Fruit fly (Drosophila melanogaster) whole organism, embryonic: ENCODE data around the gene CG12112.
A peak's percentile ranks its signal among the peaks of the same experiment; 100 is the strongest.

Source experiments
- Ada2b ChIP-seq: fragments of 200-800 bp; sonication (Bioruptor generic); IDR thresholded peaks from 2 replicates; pipeline ENCODE4 v1.3.6; 2022; ENCODE audit warnings: missing biosample characterization, missing genetic modification characterization
- BtbVII ChIP-seq: fragments of 200-800 bp; sonication (Bioruptor generic); optimal IDR thresholded peaks from 3 replicates; lab custom pipeline; 2017; ENCODE audit warnings: missing biosample characterization, mild to moderate bottlenecking, missing genetic modification characterization
- CG10543 ChIP-seq: fragments of 200-800 bp; sonication (Bioruptor generic); optimal IDR thresholded peaks from 3 replicates; lab custom pipeline; 2017; ENCODE audit warnings: missing biosample characterization, mild to moderate bottlenecking, missing genetic modification characterization, moderate library complexity
- CG11085 ChIP-seq: fragments of 200-800 bp; sonication (Bioruptor generic); IDR thresholded peaks from 2 replicates; pipeline ENCODE4 v1.3.6; 2022; ENCODE audit warnings: missing biosample characterization, missing genetic modification characterization
- CG11093 ChIP-seq: fragments of 200-800 bp; sonication (Bioruptor generic); IDR thresholded peaks from 3 replicates; pipeline ENCODE4 v1.3.6; 2022; ENCODE audit warnings: missing biosample characterization, missing genetic modification characterization
- CG11504 ChIP-seq: fragments of 200-800 bp; sonication (Bioruptor generic); optimal IDR thresholded peaks from 3 replicates; lab custom pipeline; 2019; ENCODE audit warnings: missing biosample characterization, mild to moderate bottlenecking, missing genetic modification characterization, moderate library complexity
- CG11695 ChIP-seq: fragments of 200-800 bp; sonication (Bioruptor generic); IDR thresholded peaks from 3 replicates; pipeline ENCODE4 v1.3.6; 2022; ENCODE audit warnings: missing biosample characterization, missing genetic modification characterization
- CG12299 ChIP-seq: fragments of 200-800 bp; sonication (Bioruptor generic); optimal IDR thresholded peaks from 2 replicates; lab custom pipeline; 2018; ENCODE audit warnings: missing biosample characterization, mild to moderate bottlenecking, missing genetic modification characterization
- CG12659 ChIP-seq: fragments of 200-800 bp; sonication (Bioruptor generic); optimal IDR thresholded peaks from 3 replicates; lab custom pipeline; 2017; ENCODE audit warnings: mild to moderate bottlenecking, missing biosample characterization, missing genetic modification reagents, missing genetic modification characterization
- CG13123 ChIP-seq: fragments of 200-800 bp; sonication (Bioruptor generic); optimal IDR thresholded peaks from 2 replicates; lab custom pipeline; 2016; ENCODE audit warnings: missing biosample characterization, missing genetic modification characterization
- CG14050 ChIP-seq: fragments of 200-800 bp; sonication (Bioruptor generic); IDR thresholded peaks from 3 replicates; pipeline ENCODE4 v1.3.6; 2022; ENCODE audit warnings: missing biosample characterization, missing genetic modification characterization
- CG15073 ChIP-seq: fragments of 200-800 bp; sonication (Bioruptor generic); optimal IDR thresholded peaks from 2 replicates; lab custom pipeline; 2016; ENCODE audit warnings: missing biosample characterization, missing genetic modification characterization
- CG15269 ChIP-seq: fragments of 200-800 bp; sonication (Bioruptor generic); optimal IDR thresholded peaks from 2 replicates; lab custom pipeline; 2018; ENCODE audit warnings: missing biosample characterization, mild to moderate bottlenecking, missing genetic modification characterization, moderate library complexity
- CG15601 ChIP-seq: fragments of 200-800 bp; sonication (Bioruptor generic); optimal IDR thresholded peaks from 3 replicates; lab custom pipeline; 2019; ENCODE audit warnings: missing biosample characterization, mild to moderate bottlenecking, missing genetic modification characterization, moderate library complexity
- CG1603 ChIP-seq: fragments of 200-800 bp; sonication (Bioruptor generic); optimal IDR thresholded peaks from 2 replicates; lab custom pipeline; 2019; ENCODE audit warnings: missing biosample characterization, mild to moderate bottlenecking, missing genetic modification characterization, moderate library complexity
- CG1647 ChIP-seq: fragments of 200-800 bp; sonication (Bioruptor generic); optimal IDR thresholded peaks from 3 replicates; lab custom pipeline; 2016; ENCODE audit warnings: missing biosample characterization, missing genetic modification characterization
- CG16863 ChIP-seq: fragments of 200-800 bp; sonication (Bioruptor generic); optimal IDR thresholded peaks from 3 replicates; lab custom pipeline; 2016; ENCODE audit warnings: missing biosample characterization, missing genetic modification characterization
- CG17385 ChIP-seq: fragments of 200-800 bp; sonication (Bioruptor generic); optimal IDR thresholded peaks from 3 replicates; lab custom pipeline; 2018; ENCODE audit warnings: missing biosample characterization, mild to moderate bottlenecking, missing genetic modification characterization
- CG2678 ChIP-seq: fragments of 200-800 bp; sonication (Bioruptor generic); optimal IDR thresholded peaks from 3 replicates; lab custom pipeline; 2019; ENCODE audit warnings: missing biosample characterization, mild to moderate bottlenecking, missing genetic modification characterization, moderate library complexity
- CG30431 ChIP-seq: fragments of 200-800 bp; sonication (Bioruptor generic); optimal IDR thresholded peaks from 2 replicates; lab custom pipeline; 2017; ENCODE audit warnings: missing biosample characterization, missing genetic modification characterization
- CG31365 ChIP-seq: fragments of 200-800 bp; sonication (Bioruptor generic); optimal IDR thresholded peaks from 2 replicates; lab custom pipeline; 2018; ENCODE audit warnings: missing biosample characterization, mild to moderate bottlenecking, missing genetic modification characterization
- CG5245 ChIP-seq: fragments of 200-800 bp; sonication (Bioruptor generic); optimal IDR thresholded peaks from 3 replicates; lab custom pipeline; 2016; ENCODE audit warnings: missing biosample characterization, missing genetic modification characterization
- Dll ChIP-seq: fragments of 200-800 bp; sonication (Bioruptor generic); IDR thresholded peaks from 4 replicates; pipeline ENCODE4 v1.3.6; 2022; ENCODE audit warnings: missing biosample characterization, missing genetic modification characterization; ENCODE audit not compliant: partially characterized antibody
- Dp ChIP-seq: fragments of 200-800 bp; sonication (Bioruptor generic); optimal IDR thresholded peaks from 2 replicates; lab custom pipeline; 2018; ENCODE audit warnings: missing biosample characterization, mild to moderate bottlenecking, missing genetic modification characterization, moderate library complexity
- GATAe ChIP-seq: fragments of 200-800 bp; sonication (Bioruptor generic); conservative IDR thresholded peaks from 2 replicates; pipeline ENCODE4 v1.3.6; 2022; ENCODE audit warnings: missing biosample characterization, missing genetic modification characterization
- H15 ChIP-seq: fragments of 200-800 bp; sonication (Bioruptor generic); IDR thresholded peaks from 3 replicates; pipeline ENCODE4 v1.3.6; 2022; ENCODE audit warnings: missing biosample characterization, missing genetic modification characterization
- HLH4C ChIP-seq: fragments of 200-800 bp; sonication (Bioruptor generic); IDR thresholded peaks from 3 replicates; pipeline ENCODE4 v1.3.6; 2022; ENCODE audit warnings: missing biosample characterization, missing genetic modification characterization; ENCODE audit not compliant: partially characterized antibody
- Lpt ChIP-seq: fragments of >200 bp; optimal IDR thresholded peaks from 2 replicates; lab custom pipeline; 2018; ENCODE audit warnings: missing biosample characterization, missing genetic modification characterization
- Sin3A ChIP-seq: fragments of >200 bp; optimal IDR thresholded peaks from 2 replicates; lab custom pipeline; 2018
- Spps ChIP-seq: fragments of 200-800 bp; sonication (Bioruptor generic); optimal IDR thresholded peaks from 2 replicates; lab custom pipeline; 2018; ENCODE audit warnings: missing biosample characterization, mild to moderate bottlenecking, missing genetic modification characterization
- Trl ChIP-seq, 3 experiments: fragments of >200 bp in 2 of 3; fragments of 200-800 bp in 1 of 3; sonication (Bioruptor generic) in 1 of 3; optimal IDR thresholded peaks; 2 replicates in 1 of 3; 3 replicates in 2 of 3; lab custom pipeline; 2016 to 2017; ENCODE audit warnings: missing biosample characterization in 1 of 3, missing genetic modification characterization in 1 of 3
- Xrp1 ChIP-seq: fragments of 200-800 bp; sonication (Bioruptor generic); IDR thresholded peaks from 2 replicates; pipeline ENCODE4 v1.3.6; 2022; ENCODE audit warnings: missing biosample characterization, missing genetic modification characterization
- amos ChIP-seq: fragments of 200-800 bp; sonication (Bioruptor generic); IDR thresholded peaks from 2 replicates; pipeline ENCODE4 v1.3.6; 2022; ENCODE audit warnings: missing biosample characterization, missing genetic modification characterization; ENCODE audit not compliant: partially characterized antibody
- ara ChIP-seq: fragments of 200-800 bp; sonication (Bioruptor generic); IDR thresholded peaks from 2 replicates; pipeline ENCODE4 v1.3.6; 2022; ENCODE audit warnings: missing biosample characterization, missing genetic modification characterization
- az2 ChIP-seq: fragments of 200-800 bp; sonication (Bioruptor generic); optimal IDR thresholded peaks from 3 replicates; lab custom pipeline; 2016; ENCODE audit warnings: missing biosample characterization, missing genetic modification characterization
- bowl ChIP-seq: fragments of 200-800 bp; sonication (Bioruptor generic); IDR thresholded peaks from 2 replicates; pipeline ENCODE4 v1.3.6; 2022; ENCODE audit warnings: missing biosample characterization, missing genetic modification characterization
- crc ChIP-seq: fragments of 200-800 bp; sonication (Bioruptor generic); optimal IDR thresholded peaks from 2 replicates; lab custom pipeline; 2016; ENCODE audit warnings: missing biosample characterization, missing genetic modification characterization
- dysf ChIP-seq: fragments of 200-800 bp; sonication (Bioruptor generic); IDR thresholded peaks from 3 replicates; pipeline ENCODE4 v1.3.6; 2022; ENCODE audit warnings: missing biosample characterization, missing genetic modification characterization
- grau ChIP-seq: fragments of 200-800 bp; optimal IDR thresholded peaks from 3 replicates; lab custom pipeline; 2019; ENCODE audit warnings: missing biosample characterization, mild to moderate bottlenecking, missing genetic modification characterization, moderate library complexity
- hbn ChIP-seq: fragments of 200-800 bp; sonication (Bioruptor generic); IDR thresholded peaks from 2 replicates; pipeline ENCODE4 v1.3.6; 2022; ENCODE audit warnings: missing biosample characterization, missing genetic modification characterization; ENCODE audit not compliant: partially characterized antibody
- jumu ChIP-seq: fragments of 200-800 bp; sonication (Bioruptor generic); optimal IDR thresholded peaks from 3 replicates; lab custom pipeline; 2016; ENCODE audit warnings: missing biosample characterization, missing genetic modification characterization
- nerfin-1 ChIP-seq: fragments of 200-800 bp; sonication (Bioruptor generic); optimal IDR thresholded peaks from 3 replicates; lab custom pipeline; 2019; ENCODE audit warnings: missing biosample characterization, mild to moderate bottlenecking, missing genetic modification characterization, moderate library complexity
- nmo ChIP-seq: fragments of 200-800 bp; sonication (Bioruptor generic); optimal IDR thresholded peaks from 2 replicates; lab custom pipeline; 2018; ENCODE audit warnings: missing biosample characterization, mild to moderate bottlenecking, missing genetic modification characterization, moderate library complexity
- sd ChIP-seq: fragments of 200-800 bp; sonication (Bioruptor generic); optimal IDR thresholded peaks from 3 replicates; lab custom pipeline; 2018; ENCODE audit warnings: missing biosample characterization, mild to moderate bottlenecking, missing genetic modification characterization, moderate library complexity
- sens ChIP-seq: fragments of 200-800 bp; sonication (Bioruptor generic); peaks from one replicate; lab custom pipeline; 2016; ENCODE audit warnings: missing biosample characterization, missing genetic modification characterization
- ssp ChIP-seq: fragments of 200-800 bp; sonication (Bioruptor generic); IDR thresholded peaks from 2 replicates; pipeline ENCODE4 v1.3.6; 2022; ENCODE audit warnings: missing biosample characterization, missing genetic modification characterization
- stwl ChIP-seq: fragments of 200-800 bp; sonication (Bioruptor generic); optimal IDR thresholded peaks from 3 replicates; lab custom pipeline; 2018; ENCODE audit warnings: missing biosample characterization, mild to moderate bottlenecking, missing genetic modification characterization, moderate library complexity
- unc-4 ChIP-seq: fragments of 200-800 bp; sonication (Bioruptor generic); IDR thresholded peaks from 2 replicates; pipeline ENCODE4 v1.3.6; 2022; ENCODE audit warnings: missing biosample characterization, missing genetic modification characterization; ENCODE audit not compliant: partially characterized antibody
- unpg ChIP-seq: fragments of 200-800 bp; sonication (Bioruptor generic); optimal IDR thresholded peaks from 3 replicates; lab custom pipeline; 2018; ENCODE audit warnings: missing biosample characterization, mild to moderate bottlenecking, missing genetic modification characterization, moderate library complexity
- wor ChIP-seq: fragments of 200-800 bp; sonication (Bioruptor generic); IDR thresholded peaks from 2 replicates; pipeline ENCODE4 v1.3.6; 2022; ENCODE audit warnings: missing biosample characterization, missing genetic modification characterization
- yki ChIP-seq: fragments of >200 bp; optimal IDR thresholded peaks from 3 replicates; lab custom pipeline; 2018
- zen2 ChIP-seq: fragments of 200-800 bp; sonication (Bioruptor generic); IDR thresholded peaks from 3 replicates; pipeline ENCODE4 v1.3.6; 2022; ENCODE audit warnings: missing biosample characterization, missing genetic modification characterization; ENCODE audit not compliant: partially characterized antibody

The CG12112 gene

DNA sequence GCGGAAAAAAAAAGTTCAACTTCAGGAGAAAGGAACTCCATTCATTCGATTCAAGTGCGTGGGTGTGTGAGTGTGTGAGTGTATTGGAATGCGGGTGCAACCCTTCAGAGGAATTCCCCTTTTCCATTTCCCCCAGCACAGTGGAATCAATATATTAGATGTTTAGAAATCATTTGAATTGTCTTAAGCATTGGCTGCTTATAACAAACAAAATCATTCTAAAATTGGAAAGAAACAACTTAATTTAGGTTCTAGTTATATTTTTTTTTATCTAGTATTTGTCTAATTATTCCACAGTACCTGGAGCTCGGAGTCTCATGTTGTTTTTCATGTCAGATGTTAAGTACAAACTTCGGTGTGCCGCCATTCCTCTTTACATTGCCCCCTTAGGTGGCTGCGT lies 21.0 kb downstream of the CG12112 start (continued):
- no peak for TF ChIP-seq bowl (GFP tag; lab: Robert Waterston, UW)
- no peak for TF ChIP-seq az2 (GFP tag; lab: Kevin White, UChicago)
- TF ChIP-seq nerfin-1 (tag; lab: Kevin White, UChicago) = peak; percentile 78
- TF ChIP-seq CG11695 (GFP tag; lab: Robert Waterston, UW) = 0 out of 3 replicates have a peak, but pooled peaks have one; percentile 40
- TF ChIP-seq Spps (tag; lab: Kevin White, UChicago) = no peak
- no peak for TF ChIP-seq CG10543 (GFP tag; lab: Kevin White, UChicago)
- TF ChIP-seq hbn (GFP tag; lab: Robert Waterston, UW) = no peak
- TF ChIP-seq crc (GFP tag; lab: Kevin White, UChicago) = no peak
- TF ChIP-seq H15 (GFP tag; lab: Robert Waterston, UW) = no peak
- 0 out of 2 replicates have a peak, but pooled peaks have one; percentile 5 for TF ChIP-seq ara
- no peak for TF ChIP-seq unc-4 (GFP tag; lab: Robert Waterston, UW)
- no peak for TF ChIP-seq CG13123 (GFP tag; lab: Kevin White, UChicago)
- no peak for TF ChIP-seq jumu
- TF ChIP-seq dysf = 0 out of 3 replicates have a peak, but pooled peaks have one; percentile 40
- no peak for TF ChIP-seq stwl (tag; lab: Kevin White, UChicago)
- no peak for TF ChIP-seq Sin3A (lab: Kevin White, UChicago)
- no peak for TF ChIP-seq CG30431
- no peak for TF ChIP-seq GATAe (GFP tag; lab: Robert Waterston, UW)
- TF ChIP-seq amos (GFP tag; lab: Robert Waterston, UW) = no peak
- TF ChIP-seq Lpt = no peak
- peak; percentile 41 for TF ChIP-seq unpg
- TF ChIP-seq CG15601 (tag; lab: Kevin White, UChicago) = no peak
- TF ChIP-seq CG11093 (GFP tag; lab: Robert Waterston, UW) = no peak
- TF ChIP-seq CG1647 (GFP tag; lab: Kevin White, UChicago) = no peak
- TF ChIP-seq sd (tag; lab: Kevin White, UChicago) = peak; percentile 47
- TF ChIP-seq CG31365 = no peak
- peak; percentile 11 for TF ChIP-seq CG17385 (GFP tag; lab: Kevin White, UChicago)
- TF ChIP-seq Xrp1 (GFP tag; lab: Robert Waterston, UW) = peak; percentile 46; the same call in 1 of the 2 replicates
- peak; percentile 28 for TF ChIP-seq grau (tag; lab: Kevin White, UChicago)
- peak; percentile 40 for TF ChIP-seq CG2678
- TF ChIP-seq CG16863 (GFP tag; lab: Kevin White, UChicago) = no peak
- peak; percentile 41 for TF ChIP-seq CG11504
- TF ChIP-seq BtbVII (GFP tag; lab: Kevin White, UChicago) = peak; percentile 12
- TF ChIP-seq yki = no peak
- no peak for TF ChIP-seq Dll (GFP tag; lab: Robert Waterston, UW)
- no peak for TF ChIP-seq CG14050 (GFP tag; lab: Robert Waterston, UW)
- TF ChIP-seq HLH4C (GFP tag; lab: Robert Waterston, UW) = no peak
- TF ChIP-seq CG15073 (GFP tag; lab: Kevin White, UChicago) = no peak
- TF ChIP-seq sens (GFP tag; lab: Kevin White, UChicago) = peak; percentile 45

DNA sequence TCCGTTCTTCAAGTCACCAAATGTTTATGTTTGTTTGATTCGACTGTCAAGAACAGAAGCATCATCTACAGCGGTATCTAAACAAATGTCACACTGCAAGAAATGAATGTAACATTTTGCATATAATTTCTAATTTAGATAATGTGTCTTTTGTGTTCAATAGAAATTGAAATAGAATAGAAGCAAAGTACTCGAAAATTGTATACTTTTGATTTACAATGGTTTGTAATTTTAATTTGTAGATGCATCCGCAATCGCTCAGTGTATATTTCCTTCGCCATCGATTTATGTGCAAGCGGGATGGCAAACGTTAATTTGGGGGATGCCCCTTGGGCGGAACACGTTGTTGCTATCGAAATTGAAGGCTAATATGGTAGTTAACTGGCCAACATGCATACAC lies 21.8 kb downstream of the CG12112 start:
- peak; percentile 45 for TF ChIP-seq CG16863 (GFP tag; lab: Kevin White, UChicago)
- peak; percentile 80 for TF ChIP-seq Ada2b (GFP tag; lab: Robert Waterston, UW)
- peak; percentile 72 for TF ChIP-seq H15 (GFP tag; lab: Robert Waterston, UW)
- peak; percentile 49 for TF ChIP-seq ssp
- TF ChIP-seq Trl (optimal IDR thresholded peaks at IDR 0.05; lab: Kevin White, UChicago) = no peak
- TF ChIP-seq Trl (GFP tag; optimal IDR thresholded peaks at IDR 0.05; lab: Kevin White, UChicago) = peak; percentile 34
- TF ChIP-seq wor (GFP tag; lab: Robert Waterston, UW) = peak; percentile 40; the same call in 1 of the 2 replicates
- TF ChIP-seq CG15269 (tag; lab: Kevin White, UChicago) = peak; percentile 73
- TF ChIP-seq CG5245 = peak; percentile 59
- TF ChIP-seq CG1603 (tag; lab: Kevin White, UChicago) = peak; percentile 80
- no peak for TF ChIP-seq zen2
- TF ChIP-seq CG12659 (GFP tag; lab: Kevin White, UChicago) = peak; percentile 48
- peak; percentile 30 for TF ChIP-seq CG12299
- peak; percentile 60 for TF ChIP-seq nmo (GFP tag; lab: Kevin White, UChicago)
- TF ChIP-seq CG11085 (GFP tag; lab: Robert Waterston, UW) = no peak
- TF ChIP-seq Dp (GFP tag; lab: Kevin White, UChicago) = no peak
